Worm (Caenorhabditis elegans) whole organism, L4 larva: Measurements from ENCODE around the gene myrf-2.

Experiments used
- F26F4.8 ChIP-seq: fragments of 200-800 bp; sonication (Bioruptor generic); conservative IDR thresholded peaks from 2 replicates; pipeline ENCODE4 v1.3.6; 2022; ENCODE audit warnings: missing genetic modification characterization, missing compliant biosample characterization
- R02D3.7 ChIP-seq: fragments of 150-350 bp; sonication (generic microtip); optimal IDR thresholded peaks from 3 replicates; lab custom pipeline; 2014; ENCODE audit warnings: missing biosample characterization, missing genetic modification characterization
- T26A8.4 ChIP-seq: fragments of 200-800 bp; sonication (Bioruptor generic); IDR thresholded peaks from 2 replicates; pipeline ENCODE4 v1.3.6; 2022; ENCODE audit warnings: missing genetic modification characterization, missing compliant biosample characterization
- Y105C5A.15 ChIP-seq: fragments of 200-800 bp; sonication (Bioruptor generic); IDR thresholded peaks from 2 replicates; pipeline ENCODE4 v1.3.6; 2022; ENCODE audit warnings: missing genetic modification characterization, missing compliant biosample characterization
- Y48G9A.11 ChIP-seq: fragments of 200-800 bp; sonication (Bioruptor generic); IDR thresholded peaks from 2 replicates; pipeline ENCODE4 v1.3.6; 2022; ENCODE audit warnings: missing genetic modification reagents, missing genetic modification characterization, missing compliant biosample characterization
- Y5F2A.4 ChIP-seq: fragments of 200-800 bp; sonication (Bioruptor generic); optimal IDR thresholded peaks from 2 replicates; lab custom pipeline; 2018; ENCODE audit warnings: mild to moderate bottlenecking, missing genetic modification characterization, missing compliant biosample characterization
- ZK337.2 ChIP-seq: fragments of 200-800 bp; sonication (Bioruptor generic); IDR thresholded peaks from 2 replicates; pipeline ENCODE4 v1.3.6; 2022; ENCODE audit warnings: missing genetic modification reagents, missing genetic modification characterization, missing compliant biosample characterization
- ZK546.5 ChIP-seq, 2 experiments: sonication (generic microtip); optimal IDR thresholded peaks; 2 replicates each; lab custom pipeline; 2017; ENCODE audit warnings: missing biosample characterization in 2 of 2, missing genetic modification characterization in 2 of 2
- aha-1 ChIP-seq: fragments of 150-350 bp; peaks from one replicate; lab custom pipeline; 2014; ENCODE audit warnings: missing biosample characterization, missing genetic modification characterization
- ceh-20 ChIP-seq: fragments of 200-800 bp; sonication (Bioruptor generic); IDR thresholded peaks from 2 replicates; pipeline ENCODE4 v1.3.6; 2022; ENCODE audit warnings: missing genetic modification reagents, missing genetic modification characterization, missing compliant biosample characterization
- ceh-28 ChIP-seq: fragments of 150-350 bp; optimal IDR thresholded peaks from 2 replicates; lab custom pipeline; 2014; ENCODE audit warnings: missing biosample characterization, missing genetic modification reagents, missing genetic modification characterization
- ceh-62 ChIP-seq: sonication (generic microtip); optimal IDR thresholded peaks from 2 replicates; lab custom pipeline; 2017; ENCODE audit warnings: missing biosample characterization, missing genetic modification characterization
- ces-1 ChIP-seq: fragments of 150-350 bp; sonication (generic microtip); optimal IDR thresholded peaks from 4 replicates; lab custom pipeline; 2014; ENCODE audit warnings: missing biosample characterization, missing genetic modification reagents, missing genetic modification characterization
- cey-2 ChIP-seq: sonication (generic microtip); optimal IDR thresholded peaks from 3 replicates; lab custom pipeline; 2017; ENCODE audit warnings: missing genetic modification characterization, mild to moderate bottlenecking, missing compliant biosample characterization, antibody characterized with exemption, borderline replicate concordance; ENCODE audit not compliant: insufficient read depth
- ctbp-1 ChIP-seq: fragments of 200-800 bp; sonication (Bioruptor generic); IDR thresholded peaks from 2 replicates; pipeline ENCODE4 v1.3.6; 2022; ENCODE audit warnings: missing genetic modification reagents, missing genetic modification characterization, missing compliant biosample characterization
- daf-16 ChIP-seq, 3 experiments: sonication (generic microtip); optimal IDR thresholded peaks; 2 replicates each; lab custom pipeline; 2016 to 2017; ENCODE audit warnings: missing genetic modification characterization in 3 of 3, missing genetic modification reagents in 3 of 3, mild to moderate bottlenecking in 2 of 3, missing compliant biosample characterization in 2 of 3, missing biosample characterization in 1 of 3, moderate library complexity in 1 of 3
- dmd-6 ChIP-seq: fragments of 200-800 bp; sonication (Bioruptor generic); IDR thresholded peaks from 2 replicates; pipeline ENCODE4 v1.3.6; 2022; ENCODE audit warnings: missing genetic modification reagents, missing genetic modification characterization, missing compliant biosample characterization
- dve-1 ChIP-seq: sonication (generic microtip); optimal IDR thresholded peaks from 2 replicates; lab custom pipeline; 2017; ENCODE audit warnings: antibody characterized with exemption, mild to moderate bottlenecking, missing genetic modification characterization, missing compliant biosample characterization; ENCODE audit not compliant: insufficient read depth
- egl-27 ChIP-seq: sonication (generic microtip); optimal IDR thresholded peaks from 3 replicates; lab custom pipeline; 2017; ENCODE audit warnings: missing biosample characterization, missing genetic modification reagents, missing genetic modification characterization
- egl-43 ChIP-seq: fragments of 200-800 bp; sonication (Bioruptor generic); IDR thresholded peaks from 2 replicates; pipeline ENCODE4 v1.3.6; 2022; ENCODE audit warnings: missing genetic modification reagents, missing genetic modification characterization, missing compliant biosample characterization
- fkh-10 ChIP-seq: fragments of 150-350 bp; optimal IDR thresholded peaks from 2 replicates; lab custom pipeline; 2014; ENCODE audit warnings: missing biosample characterization, missing genetic modification reagents, missing genetic modification characterization
- hlh-11 ChIP-seq: fragments of 200-800 bp; sonication (Bioruptor generic); optimal IDR thresholded peaks from 2 replicates; lab custom pipeline; 2018; ENCODE audit warnings: mild to moderate bottlenecking, missing genetic modification characterization, missing compliant biosample characterization
- hlh-30 ChIP-seq: sonication (generic microtip); optimal IDR thresholded peaks from 2 replicates; lab custom pipeline; 2017; ENCODE audit warnings: antibody characterized with exemption, mild to moderate bottlenecking, missing genetic modification characterization, missing compliant biosample characterization; ENCODE audit not compliant: insufficient read depth
- lin-1 ChIP-seq: fragments of 200-800 bp; sonication (Bioruptor generic); IDR thresholded peaks from 2 replicates; pipeline ENCODE4 v1.3.6; 2022; ENCODE audit warnings: missing genetic modification reagents, missing genetic modification characterization, missing compliant biosample characterization
- mep-1 ChIP-seq: fragments of 150-350 bp; sonication (generic microtip); optimal IDR thresholded peaks from 3 replicates; lab custom pipeline; 2014; ENCODE audit warnings: missing biosample characterization, missing genetic modification characterization
- mes-2 ChIP-seq: sonication (generic microtip); optimal IDR thresholded peaks from 2 replicates; lab custom pipeline; 2016; ENCODE audit warnings: missing genotype, mild to moderate bottlenecking, missing genetic modification characterization, missing compliant biosample characterization; ENCODE audit not compliant: poor library complexity, severe bottlenecking
- mxl-2 ChIP-seq: fragments of 200-800 bp; sonication (Bioruptor generic); conservative IDR thresholded peaks from 2 replicates; pipeline ENCODE4 v1.3.6; 2022; ENCODE audit warnings: missing genetic modification reagents, missing genetic modification characterization, missing compliant biosample characterization
- nhr-102 ChIP-seq: sonication (generic microtip); optimal IDR thresholded peaks from 2 replicates; lab custom pipeline; 2016; ENCODE audit warnings: mild to moderate bottlenecking, missing genetic modification characterization, moderate library complexity, missing compliant biosample characterization
- nhr-25 ChIP-seq: sonication (generic microtip); optimal IDR thresholded peaks from 2 replicates; lab custom pipeline; 2017; ENCODE audit warnings: missing genetic modification characterization, mild to moderate bottlenecking, missing compliant biosample characterization, antibody characterized with exemption, moderate library complexity, borderline replicate concordance; ENCODE audit not compliant: insufficient read depth
- nhr-28 ChIP-seq: fragments of 150-350 bp; optimal IDR thresholded peaks from 2 replicates; lab custom pipeline; 2014; ENCODE audit warnings: missing biosample characterization, missing genetic modification characterization
- nhr-48 ChIP-seq: sonication (generic microtip); optimal IDR thresholded peaks from 2 replicates; lab custom pipeline; 2016; ENCODE audit warnings: mild to moderate bottlenecking, missing genetic modification characterization, missing compliant biosample characterization
- pha-4 ChIP-seq, 2 experiments: fragments of 150-350 bp in 1 of 2; fragments of 200-800 bp in 1 of 2; sonication (Bioruptor generic) in 1 of 2; IDR thresholded peaks in 1 of 2; optimal IDR thresholded peaks in 1 of 2; 2 replicates each; pipeline versions ENCODE4 v1.3.6 to Lab custom; 2014 to 2022; ENCODE audit warnings: missing genetic modification characterization in 2 of 2, missing genetic modification reagents in 2 of 2, missing biosample characterization in 1 of 2, missing compliant biosample characterization in 1 of 2
- snpc-1.2 ChIP-seq: fragments of 200-800 bp; sonication (Bioruptor generic); IDR thresholded peaks from 2 replicates; pipeline ENCODE4 v1.3.6; 2022; ENCODE audit warnings: missing genetic modification reagents, missing genetic modification characterization, missing compliant biosample characterization
- spr-1 ChIP-seq: sonication (generic microtip); optimal IDR thresholded peaks from 2 replicates; lab custom pipeline; 2016; ENCODE audit warnings: mild to moderate bottlenecking, missing genetic modification characterization, missing compliant biosample characterization
- unc-130 ChIP-seq: sonication (generic microtip); optimal IDR thresholded peaks from 2 replicates; lab custom pipeline; 2016; ENCODE audit warnings: missing genetic modification reagents, missing genetic modification characterization, missing compliant biosample characterization
- unc-39 ChIP-seq: sonication (generic microtip); optimal IDR thresholded peaks from 2 replicates; lab custom pipeline; 2017; ENCODE audit warnings: missing biosample characterization, missing genetic modification characterization
- unc-62 ChIP-seq, 3 experiments: fragments of 150-350 bp in 1 of 3; sonication (generic microtip); optimal IDR thresholded peaks in 2 of 3; peaks in 1 of 3; 1 replicate in 1 of 3; 2 replicates in 2 of 3; lab custom pipeline; 2014 to 2017; ENCODE audit warnings: missing biosample characterization in 3 of 3, missing genetic modification characterization in 3 of 3, missing genetic modification reagents in 3 of 3, missing genotype in 1 of 3

myrf-2 gene

ce11 chrX:10238146-10238749 is 44.1 kb upstream of the myrf-2 start (continued):
- TF ChIP-seq nhr-28 (tag; lab: Kevin White, UChicago): peak; percentile 38
- no peak for TF ChIP-seq nhr-102
- TF ChIP-seq Y48G9A.11 (GFP tag; lab: Robert Waterston, UW): no peak
- no peak for TF ChIP-seq R02D3.7 (tag; lab: Kevin White, UChicago)
- TF ChIP-seq mes-2 (tag; lab: Kevin White, UChicago): no peak
- TF ChIP-seq mxl-2 (GFP tag; lab: Robert Waterston, UW): no peak
- TF ChIP-seq ceh-20 (GFP tag; lab: Robert Waterston, UW): no peak
- no peak for TF ChIP-seq ctbp-1 (GFP tag; lab: Robert Waterston, UW)
- no peak for TF ChIP-seq daf-16 (GFP tag; optimal IDR thresholded peaks at IDR 0.05; lab: Kevin White, UChicago)
- TF ChIP-seq daf-16 (tag; optimal IDR thresholded peaks at IDR 0.05; lab: Kevin White, UChicago): no peak
- peak; percentile 32 for TF ChIP-seq mep-1 (tag; lab: Kevin White, UChicago)
- no peak for TF ChIP-seq unc-39
- no peak for TF ChIP-seq ceh-62 (tag; lab: Kevin White, UChicago)
- no peak for TF ChIP-seq dve-1 (tag; lab: Kevin White, UChicago)
- no peak for TF ChIP-seq Y5F2A.4 (GFP tag; lab: Kevin White, UChicago)
- TF ChIP-seq snpc-1.2 (GFP tag; lab: Robert Waterston, UW): no peak
- TF ChIP-seq ces-1 (GFP tag; lab: Kevin White, UChicago): no peak
- TF ChIP-seq ceh-28 (tag; lab: Kevin White, UChicago): no peak
- no peak for TF ChIP-seq cey-2 (tag; lab: Kevin White, UChicago)
- no peak for TF ChIP-seq fkh-10
- no peak for TF ChIP-seq egl-27
- TF ChIP-seq ZK546.5 (tag; optimal IDR thresholded peaks at IDR 0.05; lab: Kevin White, UChicago): no peak
- TF ChIP-seq nhr-25 (tag; lab: Kevin White, UChicago): peak; percentile 84
- peak; percentile 64 for TF ChIP-seq aha-1 (tag; lab: Kevin White, UChicago)
- TF ChIP-seq unc-62 (GFP tag; optimal IDR thresholded peaks at IDR 0.05 in 1 of 2; lab: Kevin White, UChicago): peak in 1 of 2 experiments; percentile 99
- no peak for TF ChIP-seq unc-62 (tag; optimal IDR thresholded peaks at IDR 0.05; lab: Kevin White, UChicago)
- no peak for TF ChIP-seq lin-1 (GFP tag; lab: Robert Waterston, UW)
- TF ChIP-seq F26F4.8 (GFP tag; lab: Robert Waterston, UW): no peak
- TF ChIP-seq spr-1 (tag; lab: Kevin White, UChicago): no peak
- TF ChIP-seq pha-4 (GFP tag; IDR thresholded peaks at IDR 0.05; lab: Robert Waterston, UW): no peak
- TF ChIP-seq pha-4 (tag; optimal IDR thresholded peaks at IDR 0.05; lab: Kevin White, UChicago): no peak

- TF ChIP-seq nhr-25 (tag; lab: Kevin White, UChicago) (peak; percentile 23), nhr-48 (tag; lab: Kevin White, UChicago) (peak; percentile 23), hlh-11 (tag; lab: Kevin White, UChicago) (peak; percentile 28), unc-130 (no peak), hlh-30 (no peak), dmd-6 (GFP tag; lab: Robert Waterston, UW) (peak; percentile 13; the same call in 1 of the 2 replicates)
These were observed 42.7 kb upstream of the myrf-2 start, which contains the start of gene zipt-13 for ce11 chrX:10236844-10237243. TSS of gene zipt-13 (minus strand) at chrX:10236944.

- TF ChIP-seq ZK337.2 (GFP tag; lab: Robert Waterston, UW) (no peak), mes-2 (tag; lab: Kevin White, UChicago) (no peak), F26F4.8 (GFP tag; lab: Robert Waterston, UW) (no peak), aha-1 (tag; lab: Kevin White, UChicago) (peak; percentile 30), unc-62 (GFP tag; optimal IDR thresholded peaks at IDR 0.05 in 1 of 2; lab: Kevin White, UChicago) (peak in 1 of 2 experiments; percentile 91), unc-62 (tag; optimal IDR thresholded peaks at IDR 0.05; lab: Kevin White, UChicago) (no peak), T26A8.4 (peak; percentile 29; the same call in 1 of the 2 replicates), egl-43 (GFP tag; lab: Robert Waterston, UW) (no peak), Y105C5A.15 (no peak)
These were observed 38.2 kb upstream of the myrf-2 start for ce11 chrX:10232395-10232794.
